Fruit fly (Drosophila melanogaster) whole organism, pupa: ENCODE measurements around the gene arg.

Experiments used
- CG10348 ChIP-seq: fragments of 200-800 bp; sonication (Bioruptor generic); IDR thresholded peaks from 2 replicates; pipeline ENCODE4 v1.3.6; 2022; ENCODE audit warnings: missing biosample characterization, missing genetic modification characterization
- CG12605 ChIP-seq: fragments of 200-800 bp; sonication (Bioruptor generic); IDR thresholded peaks from 2 replicates; pipeline ENCODE4 v1.3.6; 2022; ENCODE audit warnings: missing biosample characterization, missing genetic modification characterization
- CG13204 ChIP-seq: fragments of 200-800 bp; sonication (Bioruptor generic); optimal IDR thresholded peaks from 2 replicates; lab custom pipeline; 2018; ENCODE audit warnings: missing biosample characterization, mild to moderate bottlenecking, missing genetic modification characterization, moderate library complexity
- CG14655 ChIP-seq: fragments of 200-800 bp; sonication (Bioruptor generic); optimal IDR thresholded peaks from 3 replicates; lab custom pipeline; 2017; ENCODE audit warnings: mild to moderate bottlenecking, missing biosample characterization, missing genetic modification reagents, missing genetic modification characterization
- CG15710 ChIP-seq: fragments of 200-800 bp; sonication (Bioruptor generic); optimal IDR thresholded peaks from 2 replicates; lab custom pipeline; 2018; ENCODE audit warnings: missing biosample characterization, mild to moderate bottlenecking, missing genetic modification characterization, moderate library complexity
- CG17806 ChIP-seq: fragments of 200-800 bp; sonication (Bioruptor generic); optimal IDR thresholded peaks from 2 replicates; lab custom pipeline; 2018; ENCODE audit warnings: missing biosample characterization, mild to moderate bottlenecking, missing genetic modification characterization, moderate library complexity
- CG32121 ChIP-seq: fragments of 200-800 bp; sonication (Bioruptor generic); IDR thresholded peaks from 2 replicates; pipeline ENCODE4 v1.3.6; 2022; ENCODE audit warnings: missing biosample characterization, missing genetic modification characterization
- CG34367 ChIP-seq: fragments of 200-800 bp; sonication (Bioruptor generic); optimal IDR thresholded peaks from 2 replicates; lab custom pipeline; 2018; ENCODE audit warnings: missing biosample characterization, mild to moderate bottlenecking, missing genetic modification characterization
- CG4496 ChIP-seq: fragments of 200-800 bp; sonication (Bioruptor generic); IDR thresholded peaks from 3 replicates; pipeline ENCODE4 v1.3.6; 2022; ENCODE audit warnings: missing biosample characterization, missing genetic modification characterization
- CG8159 ChIP-seq: fragments of 200-800 bp; sonication (Bioruptor generic); optimal IDR thresholded peaks from 3 replicates; lab custom pipeline; 2018; ENCODE audit warnings: missing biosample characterization, mild to moderate bottlenecking, missing genetic modification characterization, moderate library complexity
- CG8301 ChIP-seq: fragments of 200-800 bp; sonication (Bioruptor generic); optimal IDR thresholded peaks from 2 replicates; lab custom pipeline; 2018; ENCODE audit warnings: missing biosample characterization, mild to moderate bottlenecking, missing genetic modification characterization
- CG9948 ChIP-seq: fragments of 200-800 bp; sonication (Bioruptor generic); optimal IDR thresholded peaks from 2 replicates; lab custom pipeline; 2018; ENCODE audit warnings: missing biosample characterization, mild to moderate bottlenecking, missing genetic modification characterization, moderate library complexity
- D1 ChIP-seq: fragments of 200-800 bp; sonication (Bioruptor generic); optimal IDR thresholded peaks from 2 replicates; lab custom pipeline; 2018; ENCODE audit warnings: missing biosample characterization, mild to moderate bottlenecking, missing genetic modification characterization, moderate library complexity
- Ets98B ChIP-seq: fragments of 200-800 bp; sonication (Bioruptor generic); IDR thresholded peaks from 2 replicates; pipeline ENCODE4 v1.3.6; 2022; ENCODE audit warnings: missing biosample characterization, missing genetic modification characterization
- Pif1A ChIP-seq: fragments of 200-800 bp; sonication (Bioruptor generic); optimal IDR thresholded peaks from 3 replicates; lab custom pipeline; 2016; ENCODE audit warnings: missing biosample characterization, missing genetic modification characterization
- Pif1B ChIP-seq: fragments of 200-800 bp; sonication (Bioruptor generic); optimal IDR thresholded peaks from 3 replicates; lab custom pipeline; 2016; ENCODE audit warnings: missing biosample characterization, missing genetic modification characterization
- Snoo ChIP-seq: fragments of 200-800 bp; sonication (Bioruptor generic); optimal IDR thresholded peaks from 3 replicates; lab custom pipeline; 2017; ENCODE audit warnings: missing biosample characterization, mild to moderate bottlenecking, missing genetic modification characterization, inconsistent platforms
- fd96Ca ChIP-seq: fragments of 200-800 bp; sonication (Bioruptor generic); IDR thresholded peaks from 3 replicates; pipeline ENCODE4 v1.3.6; 2022; ENCODE audit warnings: missing biosample characterization, missing genetic modification characterization
- gl ChIP-seq: fragments of 200-800 bp; sonication (Bioruptor generic); optimal IDR thresholded peaks from 2 replicates; lab custom pipeline; 2018; ENCODE audit warnings: missing biosample characterization, mild to moderate bottlenecking, missing genetic modification characterization
- rn ChIP-seq: fragments of 200-800 bp; sonication (Bioruptor generic); IDR thresholded peaks from 2 replicates; pipeline ENCODE4 v1.3.6; 2022; ENCODE audit warnings: missing biosample characterization, missing genetic modification characterization

Gene arg

dm6 chrX:529724-530603 is 20.7 kb downstream of the arg start, which contains the start of the genes CG4293 and Appl:
Gene CG4293, minus strand, starts transcription at chrX:530291.
Gene Appl, plus strand, starts transcription at chrX:530501.
- no peak for TF ChIP-seq Pif1A (GFP tag; lab: Kevin White, UChicago)
- TF ChIP-seq CG14655 (GFP tag; lab: Kevin White, UChicago), result no peak
- no peak for TF ChIP-seq CG12605 (GFP tag; lab: Robert Waterston, UW)
- TF ChIP-seq Ets98B (GFP tag; lab: Robert Waterston, UW), result no peak
- no peak for TF ChIP-seq CG8301 (tag; lab: Kevin White, UChicago)
- no peak for TF ChIP-seq CG4496
- TF ChIP-seq rn (GFP tag; lab: Robert Waterston, UW), result no peak
- TF ChIP-seq CG15710 (tag; lab: Kevin White, UChicago), result no peak
- no peak for TF ChIP-seq Pif1B
- TF ChIP-seq fd96Ca (GFP tag; lab: Robert Waterston, UW), result no peak
- no peak for TF ChIP-seq D1 (tag; lab: Kevin White, UChicago)
- TF ChIP-seq CG17806 (tag; lab: Kevin White, UChicago), result no peak
- TF ChIP-seq CG9948 (tag; lab: Kevin White, UChicago), result no peak
- no peak for TF ChIP-seq CG34367
- no peak for TF ChIP-seq CG8159 (tag; lab: Kevin White, UChicago)
- no peak for TF ChIP-seq CG13204 (GFP tag; lab: Kevin White, UChicago)
- no peak for TF ChIP-seq CG10348 (GFP tag; lab: Robert Waterston, UW)
- TF ChIP-seq gl (tag; lab: Kevin White, UChicago), result no peak
- no peak for TF ChIP-seq CG32121 (GFP tag; lab: Robert Waterston, UW)
- no peak for TF ChIP-seq Snoo (tag; lab: Kevin White, UChicago)

DNA sequence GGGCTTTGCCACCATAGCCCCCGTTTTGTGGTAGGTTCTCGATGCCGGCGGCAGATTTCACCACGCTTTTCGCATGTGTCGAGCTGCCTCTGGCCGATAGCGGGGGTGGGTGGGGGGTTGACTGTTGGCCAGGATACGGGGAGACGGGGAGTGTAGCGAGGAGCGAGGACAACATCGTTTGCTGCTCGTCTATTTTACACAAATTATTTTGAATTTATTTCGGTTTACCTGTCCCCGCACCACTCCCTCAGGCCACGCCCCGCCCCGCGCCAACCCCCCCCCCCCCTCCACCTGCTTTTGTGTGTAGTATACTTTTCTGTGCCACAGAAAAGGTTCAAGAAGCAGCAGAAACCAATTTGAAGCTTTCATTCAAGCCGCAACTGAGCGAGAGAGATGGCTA is 32.8 kb downstream of the arg start:
- no peak for TF ChIP-seq fd96Ca (GFP tag; lab: Robert Waterston, UW)
- no peak for TF ChIP-seq Pif1A (GFP tag; lab: Kevin White, UChicago)
- TF ChIP-seq, all 21 proteins: peak for 0

DNA sequence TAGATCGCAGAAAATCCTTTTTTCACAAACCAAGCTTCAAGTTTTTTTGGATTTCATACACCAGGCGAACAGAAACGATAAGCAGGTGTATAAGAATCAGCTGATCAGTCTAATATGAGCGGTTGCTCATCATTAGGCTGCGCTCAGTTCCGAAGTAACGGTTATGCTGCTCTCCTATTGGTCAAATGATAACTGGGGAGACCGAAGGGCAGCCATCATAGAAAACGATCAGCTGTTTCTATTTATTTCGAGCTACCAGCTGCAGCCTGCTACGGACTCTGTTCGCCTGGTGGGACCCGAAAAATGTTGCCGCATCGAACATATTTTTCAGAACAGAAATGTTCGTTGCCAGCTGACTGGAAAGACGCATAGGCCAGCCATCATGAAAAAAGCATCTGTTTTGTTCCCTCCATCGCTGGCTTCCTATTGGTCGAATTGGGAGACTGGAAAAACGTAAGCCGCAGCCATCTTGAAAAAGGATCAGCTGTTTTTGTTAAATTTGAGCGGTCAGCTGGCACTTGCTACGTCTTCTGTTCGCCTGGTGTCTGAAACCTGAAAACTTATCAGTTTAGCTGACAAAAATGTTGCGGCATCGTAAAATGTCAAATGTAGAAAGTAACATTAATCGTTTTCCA is 37.3 kb downstream of the arg start:
- TF ChIP-seq Snoo (tag; lab: Kevin White, UChicago) (no peak), CG4496 (no peak), fd96Ca (GFP tag; lab: Robert Waterston, UW) (no peak), CG9948 (tag; lab: Kevin White, UChicago) (no peak), CG8159 (tag; lab: Kevin White, UChicago) (no peak), CG15710 (tag; lab: Kevin White, UChicago) (no peak), gl (tag; lab: Kevin White, UChicago) (no peak), CG14655 (GFP tag; lab: Kevin White, UChicago) (no peak), Pif1A (GFP tag; lab: Kevin White, UChicago) (no peak), CG8301 (tag; lab: Kevin White, UChicago) (no peak), CG17806 (tag; lab: Kevin White, UChicago) (no peak), CG34367 (no peak), Pif1B (no peak)
